Fruit fly (Drosophila melanogaster): ENCODE measurements around the gene CG43061.
"Not testable (repeated sequence)": the region's sequence is repeated elsewhere in the genome, so short reads cannot be mapped to it uniquely, and the experiment has no call there.

CG43061 gene

dm6 chr3R:8049373-8049772, at the start of gene CG43061:
CG43061 (plus strand) TSS chr3R:8049673.
- not testable (repeated sequence) for TF ChIP-seq CG1621 (tag; optimal IDR thresholded peaks at IDR 0.05); fkh (GFP tag; optimal IDR thresholded peaks at IDR 0.05); vri (GFP tag; optimal IDR thresholded peaks at IDR 0.05)

- TF ChIP-seq Met (GFP tag; optimal IDR thresholded peaks at IDR 0.05): peak; percentile 96
- TF ChIP-seq Lpt (GFP tag; optimal IDR thresholded peaks at IDR 0.05): peak; percentile 88
- TF ChIP-seq CG31627 (GFP tag; optimal IDR thresholded peaks at IDR 0.05): peak; percentile 95
- peak; percentile 91 for TF ChIP-seq CG4318 (GFP tag; optimal IDR thresholded peaks at IDR 0.05)
- TF ChIP-seq CG10631 (GFP tag; optimal IDR thresholded peaks at IDR 0.05): peak; percentile 97
- peak; percentile 97 for TF ChIP-seq OdsH (GFP tag; optimal IDR thresholded peaks at IDR 0.05)
- TF ChIP-seq CG11762 (GFP tag; optimal IDR thresholded peaks at IDR 0.05; ENCODE audit: insufficient read depth): peak; percentile 94
- TF ChIP-seq Hr4 (GFP tag; optimal IDR thresholded peaks at IDR 0.05): peak; percentile 95
- peak; percentile 95 for TF ChIP-seq Smox (GFP tag; optimal IDR thresholded peaks at IDR 0.05)
- peak; percentile 98 for TF ChIP-seq vri (GFP tag; optimal IDR thresholded peaks at IDR 0.05)
- TF ChIP-seq fd85E (GFP tag; optimal IDR thresholded peaks at IDR 0.05): peak; percentile 88
- TF ChIP-seq CG10669 (GFP tag; optimal IDR thresholded peaks at IDR 0.05): peak; percentile 95
- TF ChIP-seq CG8319 (GFP tag; optimal IDR thresholded peaks at IDR 0.05): peak; percentile 95
- TF ChIP-seq CG6808 (GFP tag; optimal IDR thresholded peaks at IDR 0.05): peak; percentile 92
- TF ChIP-seq Sox102F (GFP tag; optimal IDR thresholded peaks at IDR 0.05): peak; percentile 95
- peak; percentile 97 for TF ChIP-seq CG8632 (GFP tag; optimal IDR thresholded peaks at IDR 0.05)
- no peak for TF ChIP-seq Hr38 (GFP tag; optimal IDR thresholded peaks at IDR 0.05)
- peak; percentile 89 for TF ChIP-seq CG16779 (tag; optimal IDR thresholded peaks at IDR 0.05)
- TF ChIP-seq Eip78C (GFP tag): peak; percentile 98
- TF ChIP-seq svp (GFP tag): peak; percentile 98
- TF ChIP-seq CG3919 (GFP tag; optimal IDR thresholded peaks at IDR 0.05): peak; percentile 98
- TF ChIP-seq CG9139 (GFP tag; optimal IDR thresholded peaks at IDR 0.05): peak; percentile 89
- peak; percentile 90 for TF ChIP-seq Blimp-1 (GFP tag; optimal IDR thresholded peaks at IDR 0.05)
- TF ChIP-seq CG6276 (GFP tag; optimal IDR thresholded peaks at IDR 0.05): peak; percentile 92
- peak; percentile 97 for TF ChIP-seq CG15336 (GFP tag; IDR thresholded peaks at IDR 0.05)
- peak; percentile 90 to 93 for TF ChIP-seq ss (GFP tag; optimal IDR thresholded peaks at IDR 0.05)
- peak; percentile 94 for TF ChIP-seq Eip75B (GFP tag; optimal IDR thresholded peaks at IDR 0.05)
- peak; percentile 95 for TF ChIP-seq Gug (GFP tag; IDR thresholded peaks at IDR 0.05)
- peak; percentile 94 for TF ChIP-seq pdm3 (GFP tag; optimal IDR thresholded peaks at IDR 0.05)
- peak; percentile 96 for TF ChIP-seq lz (GFP tag; optimal IDR thresholded peaks at IDR 0.05)
- TF ChIP-seq CG1621 (tag; optimal IDR thresholded peaks at IDR 0.05): peak; percentile 91
- TF ChIP-seq CG11294 (GFP tag; IDR thresholded peaks at IDR 0.05): peak; percentile 95
- TF ChIP-seq spab (GFP tag; optimal IDR thresholded peaks at IDR 0.05): no peak
- peak; percentile 97 for TF ChIP-seq eg (GFP tag; IDR thresholded peaks at IDR 0.05)
- TF ChIP-seq Hr39 (GFP tag; optimal IDR thresholded peaks at IDR 0.05): peak; percentile 93
- TF ChIP-seq CG6854 (GFP tag; optimal IDR thresholded peaks at IDR 0.05): peak; percentile 93
- TF ChIP-seq CG7368 (GFP tag; optimal IDR thresholded peaks at IDR 0.05): peak; percentile 94
- peak; percentile 96 for TF ChIP-seq topi (GFP tag; optimal IDR thresholded peaks at IDR 0.05)
- TF ChIP-seq CG32006 (GFP tag; optimal IDR thresholded peaks at IDR 0.05): peak; percentile 95
- peak; percentile 94 for TF ChIP-seq Sox15 (GFP tag; optimal IDR thresholded peaks at IDR 0.05)
- no peak for TF ChIP-seq fkh (GFP tag; optimal IDR thresholded peaks at IDR 0.05)
- TF ChIP-seq acj6 (GFP tag; optimal IDR thresholded peaks at IDR 0.05): peak; percentile 97
- TF ChIP-seq salr (GFP tag; optimal IDR thresholded peaks at IDR 0.05): peak; percentile 87 to 91
- TF ChIP-seq CG34406 (GFP tag; optimal IDR thresholded peaks at IDR 0.05): peak; percentile 96
- peak; percentile 96 for TF ChIP-seq CG11902 (GFP tag; optimal IDR thresholded peaks at IDR 0.05)
- TF ChIP-seq dsx (GFP tag; optimal IDR thresholded peaks at IDR 0.05; ENCODE audit: poor library complexity, severe bottlenecking): peak; percentile 88
- TF ChIP-seq CG6163 (GFP tag; IDR thresholded peaks at IDR 0.05): peak; percentile 98
- TF ChIP-seq Ets96B (tag; optimal IDR thresholded peaks at IDR 0.05): peak; percentile 96
These were observed 48.3 kb upstream of the CG43061 start, which contains the start of the genes Kmn2 and CG2698 for dm6 chr3R:8001074-8001669. Kmn2 (minus strand) TSS chr3R:8001309. CG2698 (plus strand) TSS chr3R:8001562.
